Fruit fly (Drosophila melanogaster): ENCODE measurements around the gene PGRP-SA.

Gene PGRP-SA

DNA sequence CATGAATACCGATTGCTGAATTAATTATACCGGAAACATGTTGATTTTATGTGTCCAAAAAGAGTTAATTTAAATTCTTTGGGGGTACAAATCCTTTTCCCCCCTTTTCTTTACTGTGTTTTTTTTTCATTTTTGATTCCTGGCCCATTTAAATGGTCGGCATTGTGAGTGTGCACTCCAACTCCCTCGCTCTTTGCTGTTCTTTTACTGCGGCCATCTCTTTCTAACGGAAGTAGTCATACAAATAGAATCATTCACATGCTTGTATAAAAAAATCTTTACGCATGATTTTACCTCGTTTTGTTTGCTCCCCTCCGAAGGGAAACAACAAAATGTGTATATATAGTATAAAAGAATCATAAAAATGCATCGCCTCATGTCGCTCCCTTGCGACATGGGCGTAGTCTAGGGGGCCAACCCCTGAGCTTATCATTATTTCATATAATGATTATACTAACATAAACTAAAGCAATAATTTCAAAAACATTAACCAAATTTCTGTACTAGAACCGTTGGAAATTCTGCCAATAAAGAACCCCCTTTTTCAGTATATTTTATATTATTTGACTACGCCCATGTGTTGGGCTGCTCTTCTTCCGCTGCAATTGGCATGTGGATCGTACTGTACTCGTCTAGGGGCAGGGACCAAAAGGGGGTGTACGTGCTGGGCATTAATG lies 33.3 kb upstream of the PGRP-SA start (continued):
- TF ChIP-seq CG4820 (GFP tag; optimal IDR thresholded peaks at IDR 0.05) (peak; percentile 79), ERR (GFP tag; optimal IDR thresholded peaks at IDR 0.05) (no peak), exex (tag; optimal IDR thresholded peaks at IDR 0.05) (no peak), CG7357 (GFP tag; IDR thresholded peaks at IDR 0.05) (peak; percentile 74), Ssrp (tag; optimal IDR thresholded peaks at IDR 0.05) (peak; percentile 85), CG16813 (GFP tag; IDR thresholded peaks at IDR 0.05; ENCODE audit: partially characterized antibody) (no peak), Dp (GFP tag; optimal IDR thresholded peaks at IDR 0.05) (no peak), Neu2 (GFP tag; optimal IDR thresholded peaks at IDR 0.05; ENCODE audit: borderline replicate concordance) (no peak), CG7963 (GFP tag; IDR thresholded peaks at IDR 0.05; ENCODE audit: partially characterized antibody) (no peak), jigr1 (GFP tag; IDR thresholded peaks at IDR 0.05) (0 out of 3 replicates have a peak, but pooled peaks have one; percentile 26), disco-r (GFP tag; optimal IDR thresholded peaks at IDR 0.05) (no peak), ems (GFP tag; optimal IDR thresholded peaks at IDR 0.05) (peak; percentile 37), Ravus (GFP tag; IDR thresholded peaks at IDR 0.05) (no peak; the same call in 1 of the 2 replicates), ato (GFP tag; IDR thresholded peaks at IDR 0.05; ENCODE audit: partially characterized antibody) (no peak), CG10979 (tag; optimal IDR thresholded peaks at IDR 0.05) (peak; percentile 93), CG4730 (GFP tag; IDR thresholded peaks at IDR 0.05) (peak; percentile 60), B-H2 (GFP tag; optimal IDR thresholded peaks at IDR 0.05) (no peak), Oli (tag; optimal IDR thresholded peaks at IDR 0.05) (peak; percentile 83), CG32532 (GFP tag; IDR thresholded peaks at IDR 0.05) (peak; percentile 38; the same call in 1 of the 2 replicates), NC2β (GFP tag; optimal IDR thresholded peaks at IDR 0.05) (peak; percentile 23), ftz-f1 (GFP tag; optimal IDR thresholded peaks at IDR 0.05) (no peak), ranshi (GFP tag; IDR thresholded peaks at IDR 0.05) (peak; percentile 68), CG16815 (GFP tag; optimal IDR thresholded peaks at IDR 0.05) (peak; percentile 76), CG12769 (tag; optimal IDR thresholded peaks at IDR 0.05) (peak; percentile 7), Dad (GFP tag; optimal IDR thresholded peaks at IDR 0.05) (peak; percentile 51), CG17612 (GFP tag; IDR thresholded peaks at IDR 0.05) (peak; percentile 39; the same call in 1 of the 2 replicates), org-1 (GFP tag; optimal IDR thresholded peaks at IDR 0.05) (peak; percentile 38), Hr3 (GFP tag; optimal IDR thresholded peaks at IDR 0.05) (peak; percentile 71), BEAF-32 (GFP tag; optimal IDR thresholded peaks at IDR 0.05) (no peak), btn (GFP tag; optimal IDR thresholded peaks at IDR 0.05) (peak; percentile 10), CG7271 (tag; optimal IDR thresholded peaks at IDR 0.05) (no peak), lmd (GFP tag; IDR thresholded peaks at IDR 0.05) (peak; percentile 70), tap (tag; optimal IDR thresholded peaks at IDR 0.05) (peak; percentile 78), maf-S (GFP tag; optimal IDR thresholded peaks at IDR 0.05) (no peak), CG18599 (GFP tag; optimal IDR thresholded peaks at IDR 0.05) (peak; percentile 53), HLH54F (GFP tag; optimal IDR thresholded peaks at IDR 0.05) (no peak), CG6654 (GFP tag; optimal IDR thresholded peaks at IDR 0.05) (peak; percentile 64), cg (GFP tag; optimal IDR thresholded peaks at IDR 0.05) (no peak), Gsc (GFP tag; IDR thresholded peaks at IDR 0.05) (no peak; the same call in 1 of the 2 replicates), chinmo (GFP tag; IDR thresholded peaks at IDR 0.05; ENCODE audit: partially characterized antibody) (no peak), vfl (GFP tag; optimal IDR thresholded peaks at IDR 0.05) (no peak), Nf-YC (tag; optimal IDR thresholded peaks at IDR 0.05) (peak; percentile 17), usp (GFP tag; optimal IDR thresholded peaks at IDR 0.05) (no peak), psq (GFP tag; optimal IDR thresholded peaks at IDR 0.05) (no peak), CG33213 (GFP tag; optimal IDR thresholded peaks at IDR 0.05) (peak; percentile 35), lilli (GFP tag; optimal IDR thresholded peaks at IDR 0.05) (peak; percentile 64), CG8359 (GFP tag; optimal IDR thresholded peaks at IDR 0.05; ENCODE audit: borderline replicate concordance) (peak; percentile 85), CG12299 (tag; optimal IDR thresholded peaks at IDR 0.05) (peak; percentile 67), CG15269 (tag; optimal IDR thresholded peaks at IDR 0.05) (peak; percentile 66)
